Worm (Caenorhabditis elegans): ENCODE data around the gene F53F1.4.

DNA sequence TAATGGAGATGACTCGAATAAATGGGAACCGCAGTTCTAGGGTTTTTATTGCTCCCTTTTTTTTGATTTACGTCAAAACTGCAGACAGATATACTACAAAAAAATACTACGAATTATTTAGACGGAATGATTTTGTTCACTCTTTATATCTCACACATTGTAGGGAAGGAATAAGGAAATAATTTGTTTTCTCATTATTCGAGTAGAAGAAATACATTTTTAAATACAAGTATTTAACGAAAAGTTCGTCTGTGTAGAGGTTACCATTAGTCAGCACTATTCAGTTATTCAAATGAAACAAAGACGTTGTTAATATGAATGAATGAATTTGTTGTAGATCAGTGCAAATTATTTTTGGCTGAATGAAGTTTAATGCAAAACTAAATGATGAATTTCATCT, 15.9 kb downstream of the F53F1.4 start, which contains the start of gene srd-18:
- TF ChIP-seq mel-28 (tag; optimal IDR thresholded peaks at IDR 0.05; ENCODE audit: borderline replicate concordance) (no peak), ceh-58 (GFP tag; IDR thresholded peaks at IDR 0.05) (no peak), dpff-1 (tag; optimal IDR thresholded peaks at IDR 0.05) (no peak), sdz-38 (tag; optimal IDR thresholded peaks at IDR 0.05) (no peak), let-607 (tag; optimal IDR thresholded peaks at IDR 0.05) (no peak), nhr-27 (tag; optimal IDR thresholded peaks at IDR 0.05) (no peak), dox-1 (GFP tag; IDR thresholded peaks at IDR 0.05) (no peak), rpc-1 (optimal IDR thresholded peaks at IDR 0.05) (no peak), rpc-1 (tag; optimal IDR thresholded peaks at IDR 0.05) (no peak), dpl-1 (GFP tag; optimal IDR thresholded peaks at IDR 0.05) (no peak), unc-130 (GFP tag; optimal IDR thresholded peaks at IDR 0.05) (no peak), xnd-1 (tag; optimal IDR thresholded peaks at IDR 0.05) (no peak), unc-62 (GFP tag; optimal IDR thresholded peaks at IDR 0.05) (no peak), attf-5 (GFP tag; optimal IDR thresholded peaks at IDR 0.05) (no peak)

Measured in whole organism, young adult.